Worm (Caenorhabditis elegans): ENCODE results near the gene Y48A6B.7.

DNA sequence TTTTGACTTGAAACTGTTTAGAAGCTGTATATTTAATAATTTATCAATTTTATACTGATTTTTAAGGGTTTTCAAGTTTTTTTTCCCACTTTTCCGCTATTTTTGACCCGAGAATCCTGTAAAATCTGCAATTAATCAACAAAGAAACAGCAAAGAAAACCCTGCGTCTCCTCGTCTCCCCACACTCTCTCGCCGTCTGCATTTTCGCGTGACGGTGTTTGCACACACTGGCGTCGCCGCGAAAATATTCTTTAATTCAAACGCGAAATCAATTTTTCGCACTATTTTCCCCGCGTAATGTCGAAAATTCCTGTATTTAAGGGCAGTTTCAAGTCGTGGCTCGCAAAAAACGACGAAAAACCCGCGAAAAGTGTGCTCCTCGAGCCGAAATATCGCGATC, 36.9 kb upstream of the Y48A6B.7 start, which contains the start of gene rsa-2:
- TF ChIP-seq ama-1 (optimal IDR thresholded peaks at IDR 0.05) = no peak
- TF ChIP-seq mdl-1 (tag; optimal IDR thresholded peaks at IDR 0.05) = no peak
- peak; percentile 26 for TF ChIP-seq lin-15B (tag; optimal IDR thresholded peaks at IDR 0.05)
- peak; percentile 26 for TF ChIP-seq ceh-28 (tag; optimal IDR thresholded peaks at IDR 0.05)
- no peak for TF ChIP-seq zag-1 (tag; optimal IDR thresholded peaks at IDR 0.05)
- peak; percentile 51 for TF ChIP-seq pha-4 (tag; optimal IDR thresholded peaks at IDR 0.05)
- TF ChIP-seq nhr-12 (tag; optimal IDR thresholded peaks at IDR 0.05) = no peak
- no peak for TF ChIP-seq ztf-4 (tag; optimal IDR thresholded peaks at IDR 0.05)
- peak; percentile 18 for TF ChIP-seq lin-39 (tag; optimal IDR thresholded peaks at IDR 0.05)
- TF ChIP-seq nhr-67 (tag; optimal IDR thresholded peaks at IDR 0.05) = no peak
- TF ChIP-seq unc-39 (tag; optimal IDR thresholded peaks at IDR 0.05) = no peak
- no peak for TF ChIP-seq sea-2 (GFP tag; optimal IDR thresholded peaks at IDR 0.05)
- TF ChIP-seq ZK546.5 (tag; optimal IDR thresholded peaks at IDR 0.05) = no peak
- no peak for TF ChIP-seq elt-1 (tag; optimal IDR thresholded peaks at IDR 0.05)

Measured in whole organism, L3 larva.